Worm (Caenorhabditis elegans) whole organism, mixed stage, embryonic: Measurements from ENCODE around the gene F54D5.24.

Source experiments
- M03D4.4 ChIP-seq: sonication (generic microtip); optimal IDR thresholded peaks from 2 replicates; lab custom pipeline; 2017; ENCODE audit warnings: mild to moderate bottlenecking, missing genetic modification characterization, missing compliant biosample characterization
- blmp-1 ChIP-seq: fragments of 150-350 bp; optimal IDR thresholded peaks from 2 replicates; lab custom pipeline; 2014; ENCODE audit warnings: missing biosample characterization, missing genetic modification characterization
- ces-1 ChIP-seq: fragments of 150-350 bp; optimal IDR thresholded peaks from 2 replicates; lab custom pipeline; 2014; ENCODE audit warnings: missing biosample characterization, missing genetic modification reagents, missing genetic modification characterization
- mep-1 ChIP-seq: fragments of 150-350 bp; optimal IDR thresholded peaks from 2 replicates; lab custom pipeline; 2017; ENCODE audit warnings: missing biosample characterization, missing genetic modification reagents, missing genetic modification characterization, inconsistent platforms
- nhr-237 ChIP-seq: fragments of 150-350 bp; optimal IDR thresholded peaks from 2 replicates; lab custom pipeline; 2014; ENCODE audit warnings: missing biosample characterization, missing genetic modification characterization
- nhr-28 ChIP-seq: fragments of 150-350 bp; optimal IDR thresholded peaks from 2 replicates; lab custom pipeline; 2014; ENCODE audit warnings: missing biosample characterization, missing genetic modification characterization
- nhr-76 ChIP-seq: sonication (generic microtip); optimal IDR thresholded peaks from 2 replicates; lab custom pipeline; 2017; ENCODE audit warnings: missing biosample characterization, missing genetic modification characterization
- snpc-4 ChIP-seq: fragments of 150-350 bp; optimal IDR thresholded peaks from 2 replicates; lab custom pipeline; 2014; ENCODE audit warnings: missing biosample characterization, missing genetic modification characterization
- unc-62 ChIP-seq: fragments of 150-350 bp; optimal IDR thresholded peaks from 2 replicates; lab custom pipeline; 2014; ENCODE audit warnings: missing biosample characterization, missing genetic modification reagents, missing genetic modification characterization

ce11 chrII:11604613-11605012 lies 48.9 kb downstream of the F54D5.24 start:
- TF ChIP-seq M03D4.4 (tag; lab: Kevin White, UChicago): no peak
- TF ChIP-seq nhr-28 (tag; lab: Kevin White, UChicago): no peak
- TF ChIP-seq mep-1 (tag; lab: Kevin White, UChicago): no peak
- no peak for TF ChIP-seq nhr-237 (tag; lab: Kevin White, UChicago)
- no peak for TF ChIP-seq ces-1 (GFP tag; lab: Kevin White, UChicago)
- no peak for TF ChIP-seq unc-62 (GFP tag; lab: Kevin White, UChicago)
- TF ChIP-seq blmp-1 (tag; lab: Kevin White, UChicago): no peak
- TF ChIP-seq nhr-76: no peak
- no peak for TF ChIP-seq snpc-4
